Fruit fly (Drosophila melanogaster): ENCODE measurements around the gene alpha-Man-Ib.
A peak's percentile ranks its signal among the peaks of the same experiment; 100 is the strongest.

Gene alpha-Man-Ib

dm6 chr3R:29063207-29063920 is 49.3 kb downstream of the alpha-Man-Ib start (continued):
- TF ChIP-seq CG10979 (tag; optimal IDR thresholded peaks at IDR 0.05) = peak; percentile 71
- peak; percentile 31 for TF ChIP-seq Usf (GFP tag; optimal IDR thresholded peaks at IDR 0.05)
- no peak for TF ChIP-seq peb (GFP tag; IDR thresholded peaks at IDR 0.05)
- peak; percentile 73 for TF ChIP-seq CG18476 (GFP tag; optimal IDR thresholded peaks at IDR 0.05)
- TF ChIP-seq HmgD (GFP tag; optimal IDR thresholded peaks at IDR 0.05) = peak; percentile 54
- no peak for TF ChIP-seq ato (GFP tag; IDR thresholded peaks at IDR 0.05; ENCODE audit: partially characterized antibody)
- peak; percentile 63 for TF ChIP-seq CG15011 (GFP tag; optimal IDR thresholded peaks at IDR 0.05)
- peak; percentile 51 for TF ChIP-seq Hand (GFP tag; optimal IDR thresholded peaks at IDR 0.05)
- no peak for TF ChIP-seq CG10366 (GFP tag; IDR thresholded peaks at IDR 0.05)
- no peak for TF ChIP-seq CG5245 (GFP tag; optimal IDR thresholded peaks at IDR 0.05)
- no peak for TF ChIP-seq sna (GFP tag; IDR thresholded peaks at IDR 0.05; ENCODE audit: partially characterized antibody)
- peak; percentile 23 for TF ChIP-seq CG6654 (GFP tag; optimal IDR thresholded peaks at IDR 0.05)
- peak; percentile 80 for TF ChIP-seq unpg (GFP tag; optimal IDR thresholded peaks at IDR 0.05)
- no peak for TF ChIP-seq al (GFP tag; IDR thresholded peaks at IDR 0.05)
- no peak for TF ChIP-seq Mrtf (GFP tag; IDR thresholded peaks at IDR 0.05)
- TF ChIP-seq Max (GFP tag; optimal IDR thresholded peaks at IDR 0.05) = peak; percentile 45
- no peak for TF ChIP-seq CG18764 (GFP tag; optimal IDR thresholded peaks at IDR 0.05)
- TF ChIP-seq Atf6 (GFP tag; IDR thresholded peaks at IDR 0.05) = no peak
- no peak for TF ChIP-seq CG2889 (GFP tag; IDR thresholded peaks at IDR 0.05)
- TF ChIP-seq Neu2 (GFP tag; optimal IDR thresholded peaks at IDR 0.05; ENCODE audit: borderline replicate concordance) = no peak
- TF ChIP-seq CG12236 (GFP tag; optimal IDR thresholded peaks at IDR 0.05) = no peak
- no peak for TF ChIP-seq Atf3 (GFP tag; optimal IDR thresholded peaks at IDR 0.05)
- no peak for TF ChIP-seq dan (GFP tag; IDR thresholded peaks at IDR 0.05)
- TF ChIP-seq CG2120 (GFP tag; optimal IDR thresholded peaks at IDR 0.05) = peak; percentile 74
- TF ChIP-seq maf-S (GFP tag; optimal IDR thresholded peaks at IDR 0.05) = peak; percentile 57
- TF ChIP-seq row (GFP tag; IDR thresholded peaks at IDR 0.05) = no peak
- TF ChIP-seq CG1832 (GFP tag; optimal IDR thresholded peaks at IDR 0.05) = peak; percentile 87
- TF ChIP-seq pb (GFP tag; optimal IDR thresholded peaks at IDR 0.05) = no peak
- TF ChIP-seq B-H1 (GFP tag; IDR thresholded peaks at IDR 0.05) = no peak
- TF ChIP-seq YL-1 (GFP tag; optimal IDR thresholded peaks at IDR 0.05) = peak; percentile 59
- peak; percentile 34 for TF ChIP-seq CG12219 (GFP tag; optimal IDR thresholded peaks at IDR 0.05)
- TF ChIP-seq CG11247 (GFP tag; IDR thresholded peaks at IDR 0.05) = no peak
- TF ChIP-seq CG12299 (tag; optimal IDR thresholded peaks at IDR 0.05) = peak; percentile 66
- peak; percentile 35 for TF ChIP-seq CG33213 (GFP tag; optimal IDR thresholded peaks at IDR 0.05)
- TF ChIP-seq CG18619 (GFP tag; optimal IDR thresholded peaks at IDR 0.05) = peak; percentile 77
- no peak for TF ChIP-seq zf30C (GFP tag; optimal IDR thresholded peaks at IDR 0.05)
- no peak for TF ChIP-seq CG6175 (GFP tag; IDR thresholded peaks at IDR 0.05)
- TF ChIP-seq vnd (GFP tag; IDR thresholded peaks at IDR 0.05; ENCODE audit: partially characterized antibody) = no peak
- TF ChIP-seq prd (optimal IDR thresholded peaks at IDR 0.05) = no peak
- no peak for TF ChIP-seq prd (GFP tag; IDR thresholded peaks at IDR 0.05)
- TF ChIP-seq Oli (tag; optimal IDR thresholded peaks at IDR 0.05) = peak; percentile 76
- no peak for TF ChIP-seq Tbp (GFP tag; optimal IDR thresholded peaks at IDR 0.05)
- peak; percentile 22 for TF ChIP-seq NK7.1 (GFP tag; optimal IDR thresholded peaks at IDR 0.05)
- no peak for TF ChIP-seq Spps (tag; optimal IDR thresholded peaks at IDR 0.05)
- TF ChIP-seq oc (tag; optimal IDR thresholded peaks at IDR 0.05) = peak; percentile 13
- peak; percentile 83 for TF ChIP-seq CG8924 (tag; optimal IDR thresholded peaks at IDR 0.05)
- no peak for TF ChIP-seq vfl (GFP tag; optimal IDR thresholded peaks at IDR 0.05)
- TF ChIP-seq MBD-R2 (GFP tag; IDR thresholded peaks at IDR 0.05) = no peak
- TF ChIP-seq fd64A (GFP tag; optimal IDR thresholded peaks at IDR 0.05) = no peak
- peak; percentile 75 for TF ChIP-seq CG17359 (tag; optimal IDR thresholded peaks at IDR 0.05)
- TF ChIP-seq rib (GFP tag; IDR thresholded peaks at IDR 0.05) = no peak
